Fruit fly (Drosophila melanogaster) whole organism, adult: ENCODE results near the gene IscU.

Experiments used
- CG7101 ChIP-seq: fragments of 200-800 bp; sonication (Bioruptor generic); optimal IDR thresholded peaks from 2 replicates; lab custom pipeline; 2018; ENCODE audit warnings: missing biosample characterization, mild to moderate bottlenecking, missing genetic modification characterization, moderate library complexity
- Hr96 ChIP-seq: fragments of 200-800 bp; sonication (Bioruptor generic); optimal IDR thresholded peaks from 2 replicates; lab custom pipeline; 2016; ENCODE audit warnings: missing biosample characterization, missing genetic modification characterization
- bab1 ChIP-seq: fragments of 200-800 bp; sonication (Bioruptor generic); optimal IDR thresholded peaks from 3 replicates; lab custom pipeline; 2019; ENCODE audit warnings: missing biosample characterization, mild to moderate bottlenecking, missing genetic modification characterization, moderate library complexity
- kay ChIP-seq: fragments of 200-800 bp; sonication (Bioruptor generic); peaks from one replicate; lab custom pipeline; 2016; ENCODE audit warnings: missing biosample characterization, missing genetic modification characterization, borderline replicate concordance
- ovo ChIP-seq: fragments of 200-800 bp; sonication (Bioruptor generic); optimal IDR thresholded peaks from 2 replicates; lab custom pipeline; 2016; ENCODE audit warnings: missing biosample characterization, missing genetic modification characterization

DNA sequence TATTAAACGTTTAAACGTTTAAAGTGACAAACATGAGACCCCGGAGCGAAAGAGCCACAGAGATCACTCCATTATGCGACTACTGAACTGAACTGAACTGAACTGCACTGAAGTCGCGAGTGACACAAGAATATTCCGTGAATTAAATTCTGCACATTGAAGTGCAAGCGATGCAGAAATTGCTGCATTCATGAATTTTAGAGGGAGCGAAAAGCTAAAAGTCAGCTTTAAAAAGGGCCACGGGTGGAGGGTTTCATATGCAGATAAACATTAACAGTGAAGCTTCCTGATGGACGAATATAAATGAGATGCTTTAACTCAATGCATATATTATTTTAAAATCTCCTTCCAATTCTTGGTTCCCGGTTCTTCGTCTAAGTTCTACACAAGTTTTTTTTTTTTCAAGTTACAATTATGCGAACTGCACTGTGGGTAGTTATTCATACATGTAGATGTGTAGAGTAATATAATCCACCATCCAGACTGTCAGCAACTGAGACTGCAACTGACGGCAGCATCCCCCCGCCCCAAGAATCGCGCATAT lies 23.2 kb upstream of the IscU start:
- peak; percentile 50 for TF ChIP-seq bab1
- TF ChIP-seq Hr96 (GFP tag; lab: Kevin White, UChicago): no peak
- peak; percentile 28 for TF ChIP-seq CG7101
- no peak for TF ChIP-seq kay
- no peak for TF ChIP-seq ovo (GFP tag; lab: Kevin White, UChicago)
